Fruit fly (Drosophila melanogaster): ENCODE data around the gene p130CAS.

- TF ChIP-seq EcR (GFP tag; optimal IDR thresholded peaks at IDR 0.05): peak in 1 of 2 experiments; percentile 77
- TF ChIP-seq CG8478 (optimal IDR thresholded peaks at IDR 0.05): no peak
- no peak for TF ChIP-seq psq (optimal IDR thresholded peaks at IDR 0.05)
Observed at dm6 chr3L:134868-135267, 17.8 kb upstream of the p130CAS start.

All from whole organism.